Worm (Caenorhabditis elegans): ENCODE data around the gene F22E5.21.
"Not testable (repeated sequence)": the region's sequence is repeated elsewhere in the genome, so short reads cannot be mapped to it uniquely, and the experiment has no call there.

Gene F22E5.21

ce11 chrII:2612278-2612677, 25.0 kb downstream of the F22E5.21 start, which contains the start of gene D2062.13:
Gene D2062.13 (plus strand): TSS chrII:2612578.
- TF ChIP-seq snpc-1.2 (GFP tag; IDR thresholded peaks at IDR 0.05); lin-15B (tag; optimal IDR thresholded peaks at IDR 0.05); set-16 (GFP tag; IDR thresholded peaks at IDR 0.05): not testable (repeated sequence)

ce11 chrII:2611009-2611408, 26.2 kb downstream of the F22E5.21 start:
- TF ChIP-seq egl-43 (GFP tag; IDR thresholded peaks at IDR 0.05) (no peak), aha-1 (tag) (no peak), F10B5.3 (tag; optimal IDR thresholded peaks at IDR 0.05) (no peak), hmg-1.1 (GFP tag; IDR thresholded peaks at IDR 0.05) (no peak), F44E2.7 (GFP tag; IDR thresholded peaks at IDR 0.05) (no peak), jun-1 (tag; optimal IDR thresholded peaks at IDR 0.05) (no peak)

ce11 chrII:2610202-2610912, 26.9 kb downstream of the F22E5.21 start, which contains the start of gene sri-38:
Gene sri-38 (plus strand): TSS chrII:2610862.
- TF ChIP-seq Y105C5A.15 (GFP tag; IDR thresholded peaks at IDR 0.05) (no peak), nhr-102 (tag; optimal IDR thresholded peaks at IDR 0.05) (peak; percentile 45), daf-16 (GFP tag; optimal IDR thresholded peaks at IDR 0.05) (no peak), daf-16 (tag; optimal IDR thresholded peaks at IDR 0.05) (peak; percentile 49), unc-130 (GFP tag; optimal IDR thresholded peaks at IDR 0.05) (no peak), mxl-3 (GFP tag; optimal IDR thresholded peaks at IDR 0.05) (peak; percentile 17), lin-1 (GFP tag; IDR thresholded peaks at IDR 0.05) (peak; percentile 49; the same call in 1 of the 2 replicates), hlh-11 (tag; optimal IDR thresholded peaks at IDR 0.05) (peak; percentile 67), dmd-6 (GFP tag; IDR thresholded peaks at IDR 0.05) (peak; percentile 62), nhr-28 (tag; optimal IDR thresholded peaks at IDR 0.05) (peak; percentile 65), php-3 (GFP tag; IDR thresholded peaks at IDR 0.05) (peak; percentile 72), mdl-1 (tag; optimal IDR thresholded peaks at IDR 0.05) (peak in 1 of 2 experiments; percentile 3), F44E2.7 (GFP tag; IDR thresholded peaks at IDR 0.05) (no peak), pqm-1 (tag; optimal IDR thresholded peaks at IDR 0.05) (peak; percentile 77), sdz-12 (GFP tag; optimal IDR thresholded peaks at IDR 0.05) (no peak), snpc-4 (tag; optimal IDR thresholded peaks at IDR 0.05) (no peak), zip-11 (GFP tag; IDR thresholded peaks at IDR 0.05) (no peak)

ce11 chrII:2605319-2605718, 31.9 kb downstream of the F22E5.21 start, which contains the start of gene sri-77:
Gene sri-77 (minus strand): TSS chrII:2605419.
- TF ChIP-seq hlh-11 (tag; optimal IDR thresholded peaks at IDR 0.05) (no peak), lsy-2 (tag; optimal IDR thresholded peaks at IDR 0.05) (no peak), nhr-102 (tag; optimal IDR thresholded peaks at IDR 0.05) (no peak), mdl-1 (tag; optimal IDR thresholded peaks at IDR 0.05) (no peak)

ce11 chrII:2600931-2601330, 36.3 kb downstream of the F22E5.21 start:
- TF ChIP-seq F49E8.2 (tag; optimal IDR thresholded peaks at IDR 0.05; ENCODE audit: borderline replicate concordance) (no peak), aha-1 (tag) (peak; percentile 91)

ce11 chrII:2600176-2600575, 37.1 kb downstream of the F22E5.21 start, which contains the start of gene F33H12.1:
Gene F33H12.1 (plus strand): TSS chrII:2600476.
- not testable (repeated sequence) for TF ChIP-seq skn-1, nhr-6, R02D3.7 (tag; optimal IDR thresholded peaks at IDR 0.05)

All from whole organism, L4 larva.